Worm (Caenorhabditis elegans): ENCODE results near the gene F36H5.13.

- TF ChIP-seq flt-1 (GFP tag; IDR thresholded peaks at IDR 0.05) = no peak
- TF ChIP-seq ztf-23 (GFP tag; IDR thresholded peaks at IDR 0.05) = no peak
- no peak for TF ChIP-seq cog-1 (tag; optimal IDR thresholded peaks at IDR 0.05)
Observed at ce11 chrII:1709959-1710358, 40.4 kb downstream of the F36H5.13 start, which contains the start of gene fbxa-184.

Data from whole organism, midembryonic.